Comparison of ENCODE assay signal across 3 worm cellular contexts in genomic region chrIII:188426-188888, ce11.
TF ChIP-seq lines count a peak whose summit lies in the region.

Gene ubc-20 (plus strand): TSS chrIII:188838.

TF ChIP-seq in whole organism, L1 larva, 84 proteins besides CTCF, POLR2A, EP300 and RAD21 (continued from another document and continues in another):
- TF ChIP-seq nhr-28 (tag; optimal IDR thresholded peaks at IDR 0.05; lab: Kevin White, UChicago), result no peak
- TF ChIP-seq C04F5.9 (tag; optimal IDR thresholded peaks at IDR 0.05; lab: Kevin White, UChicago), result no peak
- no peak for TF ChIP-seq pqm-1 (tag; optimal IDR thresholded peaks at IDR 0.05; lab: Kevin White, UChicago)
- peak; percentile 21 to 57 for TF ChIP-seq lsy-2 (tag; optimal IDR thresholded peaks at IDR 0.05; lab: Kevin White, UChicago)
- TF ChIP-seq nhr-20 (tag; optimal IDR thresholded peaks at IDR 0.05; lab: Kevin White, UChicago), result no peak
- no peak for TF ChIP-seq zip-4 (GFP tag; optimal IDR thresholded peaks at IDR 0.05; lab: Kevin White, UChicago)
- no peak for TF ChIP-seq lin-14 (GFP tag; optimal IDR thresholded peaks at IDR 0.05; lab: Kevin White, UChicago)
- TF ChIP-seq snpc-4 (tag; optimal IDR thresholded peaks at IDR 0.05; lab: Kevin White, UChicago), result no peak
- TF ChIP-seq ces-1 (GFP tag; optimal IDR thresholded peaks at IDR 0.05; lab: Kevin White, UChicago), result no peak
- no peak for TF ChIP-seq aha-1 (tag; optimal IDR thresholded peaks at IDR 0.05; lab: Kevin White, UChicago)
- no peak for TF ChIP-seq lin-13 (GFP tag; optimal IDR thresholded peaks at IDR 0.05; lab: Kevin White, UChicago)
- TF ChIP-seq mep-1 (tag; optimal IDR thresholded peaks at IDR 0.05; lab: Kevin White, UChicago), result no peak
- TF ChIP-seq mdl-1 (tag; optimal IDR thresholded peaks at IDR 0.05; lab: Kevin White, UChicago), result no peak
- TF ChIP-seq skn-1 (tag; optimal IDR thresholded peaks at IDR 0.05; lab: Kevin White, UChicago), result peak; percentile 74
- no peak for TF ChIP-seq hpl-2 (GFP tag; optimal IDR thresholded peaks at IDR 0.05; lab: Kevin White, UChicago)
- TF ChIP-seq Y116A8C.19 (tag; optimal IDR thresholded peaks at IDR 0.05; lab: Kevin White, UChicago; ENCODE audit: borderline replicate concordance), result no peak
- TF ChIP-seq sup-37 (GFP tag; optimal IDR thresholded peaks at IDR 0.05; lab: Kevin White, UChicago), result no peak
- TF ChIP-seq tlp-1 (tag; optimal IDR thresholded peaks at IDR 0.05; lab: Kevin White, UChicago), result no peak
- TF ChIP-seq unc-130 (tag; optimal IDR thresholded peaks at IDR 0.05; lab: Kevin White, UChicago), result no peak
- no peak for TF ChIP-seq elt-2 (tag; optimal IDR thresholded peaks at IDR 0.05; lab: Kevin White, UChicago)
- peak; percentile 12 to 39 for TF ChIP-seq efl-1 (optimal IDR thresholded peaks at IDR 0.05; lab: Kevin White, UChicago)
- TF ChIP-seq efl-1 (GFP tag; optimal IDR thresholded peaks at IDR 0.05 in 1 of 2; lab: Kevin White, UChicago), result peak; percentile 20 to 34
- no peak for TF ChIP-seq unc-30 (tag; optimal IDR thresholded peaks at IDR 0.05; lab: Kevin White, UChicago)
- TF ChIP-seq lir-3 (tag; optimal IDR thresholded peaks at IDR 0.05; lab: Kevin White, UChicago; ENCODE audit: poor library complexity), result no peak
- no peak for TF ChIP-seq ets-5 (GFP tag; IDR thresholded peaks at IDR 0.05; lab: Robert Waterston, UW)
- no peak for TF ChIP-seq egl-13 (tag; optimal IDR thresholded peaks at IDR 0.05; lab: Kevin White, UChicago)
- TF ChIP-seq nhr-19 (GFP tag; conservative IDR thresholded peaks at IDR 0.05; lab: Robert Waterston, UW), result no peak
- TF ChIP-seq fkh-4 (tag; optimal IDR thresholded peaks at IDR 0.05; lab: Kevin White, UChicago; ENCODE audit: borderline replicate concordance), result no peak
- peak; percentile 39 for TF ChIP-seq nhr-47 (tag; optimal IDR thresholded peaks at IDR 0.05; lab: Kevin White, UChicago)
- peak; percentile 48 for TF ChIP-seq snu-23 (GFP tag; optimal IDR thresholded peaks at IDR 0.05; lab: Kevin White, UChicago)
- TF ChIP-seq swsn-7 (tag; optimal IDR thresholded peaks at IDR 0.05; lab: Kevin White, UChicago), result peak; percentile 3
- no peak for TF ChIP-seq ceh-8 (GFP tag; optimal IDR thresholded peaks at IDR 0.05; lab: Kevin White, UChicago)
- TF ChIP-seq ceh-88 (GFP tag; IDR thresholded peaks at IDR 0.05; lab: Robert Waterston, UW), result no peak
- no peak for TF ChIP-seq fkh-8 (tag; optimal IDR thresholded peaks at IDR 0.05; lab: Kevin White, UChicago)
- TF ChIP-seq lin-15B (tag; optimal IDR thresholded peaks at IDR 0.05; lab: Kevin White, UChicago), result no peak
- TF ChIP-seq grh-1 (GFP tag; IDR thresholded peaks at IDR 0.05; lab: Robert Waterston, UW), result no peak
- peak; percentile 17 to 61 for TF ChIP-seq lin-35 (GFP tag; optimal IDR thresholded peaks at IDR 0.05; lab: Kevin White, UChicago)
- no peak for TF ChIP-seq efl-3 (GFP tag; optimal IDR thresholded peaks at IDR 0.05; lab: Kevin White, UChicago)
- TF ChIP-seq egl-27 (tag; optimal IDR thresholded peaks at IDR 0.05; lab: Kevin White, UChicago), result no peak
- peak; percentile 38 for TF ChIP-seq irx-1 (tag; optimal IDR thresholded peaks at IDR 0.05; lab: Kevin White, UChicago)
- TF ChIP-seq fkh-10 (GFP tag; optimal IDR thresholded peaks at IDR 0.05; lab: Kevin White, UChicago), result no peak
- no peak for TF ChIP-seq nhr-12 (tag; optimal IDR thresholded peaks at IDR 0.05; lab: Kevin White, UChicago)
- TF ChIP-seq rnt-1 (tag; optimal IDR thresholded peaks at IDR 0.05; lab: Kevin White, UChicago), result no peak
- peak; percentile 12 for TF ChIP-seq blmp-1 (tag; optimal IDR thresholded peaks at IDR 0.05; lab: Kevin White, UChicago)
- no peak for TF ChIP-seq F16B12.6 (tag; optimal IDR thresholded peaks at IDR 0.05; lab: Kevin White, UChicago)
- TF ChIP-seq unc-62 (GFP tag; optimal IDR thresholded peaks at IDR 0.05; lab: Kevin White, UChicago), result no peak

TF ChIP-seq in whole organism, L3 larva, 47 proteins besides CTCF, POLR2A, EP300 and RAD21 (continued from another document):
- no peak for TF ChIP-seq ztf-11 (tag; optimal IDR thresholded peaks at IDR 0.05; lab: Kevin White, UChicago)
- TF ChIP-seq nhr-25 (tag; optimal IDR thresholded peaks at IDR 0.05; lab: Kevin White, UChicago), result no peak
- TF ChIP-seq R02D3.7 (tag; optimal IDR thresholded peaks at IDR 0.05; lab: Kevin White, UChicago), result no peak
- no peak for TF ChIP-seq ztf-4 (tag; optimal IDR thresholded peaks at IDR 0.05; lab: Kevin White, UChicago)
- TF ChIP-seq unc-39 (tag; optimal IDR thresholded peaks at IDR 0.05; lab: Kevin White, UChicago), result no peak
- TF ChIP-seq nhr-23 (tag; optimal IDR thresholded peaks at IDR 0.05; lab: Kevin White, UChicago), result no peak
- TF ChIP-seq lin-15B (tag; optimal IDR thresholded peaks at IDR 0.05; lab: Kevin White, UChicago), result peak; percentile 15
- no peak for TF ChIP-seq ama-1 (optimal IDR thresholded peaks at IDR 0.05; lab: Kevin White, UChicago)
- TF ChIP-seq nhr-76 (tag; optimal IDR thresholded peaks at IDR 0.05; lab: Kevin White, UChicago), result no peak
- TF ChIP-seq ceh-28 (tag; optimal IDR thresholded peaks at IDR 0.05; lab: Kevin White, UChicago), result no peak
- no peak for TF ChIP-seq elt-3 (tag; optimal IDR thresholded peaks at IDR 0.05; lab: Kevin White, UChicago)
- no peak for TF ChIP-seq ceh-82 (tag; optimal IDR thresholded peaks at IDR 0.05; lab: Kevin White, UChicago)
- no peak for TF ChIP-seq fos-1 (tag; optimal IDR thresholded peaks at IDR 0.05; lab: Kevin White, UChicago)
- TF ChIP-seq nhr-237 (tag; optimal IDR thresholded peaks at IDR 0.05; lab: Kevin White, UChicago), result no peak
- TF ChIP-seq hmg-11 (tag; optimal IDR thresholded peaks at IDR 0.05; lab: Kevin White, UChicago), result peak; percentile 39
- TF ChIP-seq mdl-1 (tag; optimal IDR thresholded peaks at IDR 0.05; lab: Kevin White, UChicago), result no peak
- no peak for TF ChIP-seq nhr-28 (tag; optimal IDR thresholded peaks at IDR 0.05; lab: Kevin White, UChicago)
- TF ChIP-seq snpc-4 (tag; optimal IDR thresholded peaks at IDR 0.05; lab: Kevin White, UChicago), result no peak
- peak; percentile 51 for TF ChIP-seq pha-4 (tag; optimal IDR thresholded peaks at IDR 0.05; lab: Kevin White, UChicago)
- TF ChIP-seq jun-1 (tag; optimal IDR thresholded peaks at IDR 0.05; lab: Kevin White, UChicago), result no peak
- no peak for TF ChIP-seq sea-2 (GFP tag; optimal IDR thresholded peaks at IDR 0.05; lab: Kevin White, UChicago)
- no peak for TF ChIP-seq nhr-43 (tag; optimal IDR thresholded peaks at IDR 0.05; lab: Kevin White, UChicago; ENCODE audit: poor library complexity, severe bottlenecking)
- no peak for TF ChIP-seq egl-27 (tag; optimal IDR thresholded peaks at IDR 0.05; lab: Kevin White, UChicago)
- no peak for TF ChIP-seq fkh-10 (GFP tag; optimal IDR thresholded peaks at IDR 0.05; lab: Kevin White, UChicago)
- peak; percentile 42 for TF ChIP-seq elt-2 (tag; optimal IDR thresholded peaks at IDR 0.05; lab: Kevin White, UChicago)
- TF ChIP-seq elt-1 (tag; optimal IDR thresholded peaks at IDR 0.05; lab: Kevin White, UChicago), result no peak
TF ChIP-seq in whole organism, L3 larva: peak in this region for 6.

TF ChIP-seq in whole organism, L4 larva, 104 proteins besides CTCF, POLR2A, EP300 and RAD21 (continued from another document):
- TF ChIP-seq dmd-6 (GFP tag; IDR thresholded peaks at IDR 0.05; lab: Robert Waterston, UW) (no peak), D1046.2 (GFP tag; IDR thresholded peaks at IDR 0.05; lab: Robert Waterston, UW) (no peak)
